Worm (Caenorhabditis elegans): Measurements from ENCODE around the gene C06H2.2.

- TF ChIP-seq med-1 (GFP tag; optimal IDR thresholded peaks at IDR 0.05; ENCODE audit: insufficient read depth) (no peak), ref-1 (GFP tag; conservative IDR thresholded peaks at IDR 0.05) (no peak)
Measured at ce11 chrV:11147780-11148144, 22.7 kb downstream of the C06H2.2 start.

Measured in whole organism, midembryonic.